Fruit fly (Drosophila melanogaster): Measurements from ENCODE around the gene Pex23.

DNA sequence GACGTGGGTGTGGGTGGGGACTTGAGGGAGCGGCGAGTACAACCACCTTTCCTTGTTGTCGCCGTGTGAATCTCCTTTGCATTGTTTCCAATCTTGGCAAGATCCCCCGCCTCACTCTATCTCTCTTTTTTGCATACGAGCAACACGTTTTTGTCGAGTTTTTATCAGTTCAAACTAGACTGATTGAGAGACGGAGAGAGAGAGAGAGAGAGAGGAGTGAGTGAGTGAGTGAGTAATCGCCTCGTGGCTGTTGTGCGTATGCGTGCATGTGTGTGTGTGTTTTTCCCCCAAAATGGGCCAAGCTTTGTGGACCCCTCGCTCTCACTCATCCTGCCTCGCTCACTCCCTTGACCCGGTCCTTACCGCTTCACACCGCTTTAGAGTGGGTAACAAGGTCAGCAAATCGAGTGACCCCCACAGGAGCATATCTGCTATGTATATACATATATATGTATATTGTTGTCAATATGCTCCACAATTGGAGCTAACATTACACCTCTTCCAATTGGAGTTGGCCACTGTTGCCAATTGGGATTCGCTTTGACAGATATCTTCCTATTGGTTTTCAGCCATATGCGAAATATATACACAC is 47.5 kb upstream of the Pex23 start:
- no peak for TF ChIP-seq CG1620 (GFP tag; optimal IDR thresholded peaks at IDR 0.05)
- peak; percentile 92 for TF ChIP-seq kay (GFP tag; ENCODE audit: borderline replicate concordance)
- no peak for TF ChIP-seq cic (GFP tag; optimal IDR thresholded peaks at IDR 0.05)
- no peak for TF ChIP-seq Hr96 (GFP tag; optimal IDR thresholded peaks at IDR 0.05)
- peak; percentile 52 for TF ChIP-seq Mnt (GFP tag; optimal IDR thresholded peaks at IDR 0.05)
